Fruit fly (Drosophila melanogaster): ENCODE measurements around the gene CG10654.

Gene CG10654

DNA sequence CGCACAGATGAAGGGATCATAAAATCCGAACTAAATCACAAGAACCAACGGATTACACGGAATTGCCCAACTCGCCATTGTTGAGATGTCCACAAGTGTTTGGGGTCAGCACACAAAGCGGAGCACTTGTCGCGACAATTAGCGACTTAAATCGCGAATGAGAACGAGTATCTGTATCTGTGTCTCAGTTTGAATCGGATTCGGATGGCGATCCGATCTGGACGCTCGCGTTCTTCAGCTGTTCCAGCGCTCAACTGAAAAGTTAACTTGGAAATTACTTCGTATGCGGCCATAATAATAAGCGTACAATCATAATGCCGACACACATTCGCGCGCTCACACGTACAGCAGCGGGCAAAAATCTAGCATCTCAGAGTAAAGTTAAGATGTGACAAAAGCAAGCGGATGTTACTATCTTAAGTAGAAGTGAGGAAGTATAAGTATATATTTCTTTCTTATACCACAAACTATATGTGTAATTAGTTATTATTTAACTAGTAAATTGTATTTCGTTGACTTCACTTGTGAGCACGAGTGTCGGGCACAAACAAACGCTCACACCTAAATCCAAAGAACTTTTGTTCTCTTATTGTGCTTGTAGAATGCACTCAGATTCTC, 17.1 kb downstream of the CG10654 start, which contains the start of gene CG10660 (continued):
- TF ChIP-seq Dif (GFP tag; optimal IDR thresholded peaks at IDR 0.05; ENCODE audit: partially characterized antibody): peak; percentile 3

- peak; percentile 83 to 93 for TF ChIP-seq dl (GFP tag; optimal IDR thresholded peaks at IDR 0.05; ENCODE audit: insufficient read depth in 1 of 2, partially characterized antibody in 2 of 2)
- TF ChIP-seq Dif (GFP tag; optimal IDR thresholded peaks at IDR 0.05; ENCODE audit: partially characterized antibody): peak; percentile 96
- TF ChIP-seq psq (GFP tag; optimal IDR thresholded peaks at IDR 0.05): no peak
- TF ChIP-seq lola (GFP tag; optimal IDR thresholded peaks at IDR 0.05): no peak
- peak; percentile 80 for TF ChIP-seq Vsx2 (GFP tag; optimal IDR thresholded peaks at IDR 0.05; ENCODE audit: partially characterized antibody)
- TF ChIP-seq Hr83 (GFP tag; optimal IDR thresholded peaks at IDR 0.05; ENCODE audit: poor library complexity, severe bottlenecking): peak; percentile 61
- TF ChIP-seq Rel (GFP tag; optimal IDR thresholded peaks at IDR 0.05): peak; percentile 50
- no peak for TF ChIP-seq Rel (tag; optimal IDR thresholded peaks at IDR 0.05)
- peak; percentile 51 for TF ChIP-seq CrebA (GFP tag; optimal IDR thresholded peaks at IDR 0.05; ENCODE audit: borderline replicate concordance)
Observed at dm6 chr3L:12489952-12490351, 17.7 kb downstream of the CG10654 start.

- TF ChIP-seq Hr78 (GFP tag; optimal IDR thresholded peaks at IDR 0.05): no peak
- no peak for TF ChIP-seq foxo (GFP tag; optimal IDR thresholded peaks at IDR 0.05)
- no peak for TF ChIP-seq Myc (optimal IDR thresholded peaks at IDR 0.05)
- TF ChIP-seq Abd-B (GFP tag; optimal IDR thresholded peaks at IDR 0.05): no peak
- TF ChIP-seq ey (GFP tag; optimal IDR thresholded peaks at IDR 0.05): no peak
- TF ChIP-seq dl (GFP tag; optimal IDR thresholded peaks at IDR 0.05; ENCODE audit: insufficient read depth in 1 of 2, partially characterized antibody in 2 of 2): no peak
- TF ChIP-seq dmrt93B (GFP tag; optimal IDR thresholded peaks at IDR 0.05): no peak
- no peak for TF ChIP-seq Hr83 (GFP tag; optimal IDR thresholded peaks at IDR 0.05; ENCODE audit: poor library complexity, severe bottlenecking)
- TF ChIP-seq GATAd (GFP tag; optimal IDR thresholded peaks at IDR 0.05): no peak
Observed at dm6 chr3L:12486175-12486574, 21.5 kb downstream of the CG10654 start.

dm6 chr3L:12484948-12485347, 22.7 kb downstream of the CG10654 start, which contains the start of gene CG10663:
Gene CG10663 (minus strand): TSS chr3L:12485035.
- TF ChIP-seq dl (GFP tag; optimal IDR thresholded peaks at IDR 0.05; ENCODE audit: insufficient read depth in 1 of 2, partially characterized antibody in 2 of 2) (no peak), rgr (GFP tag; optimal IDR thresholded peaks at IDR 0.05) (no peak), Abd-B (GFP tag; optimal IDR thresholded peaks at IDR 0.05) (no peak), GATAd (GFP tag; optimal IDR thresholded peaks at IDR 0.05) (no peak), OdsH (GFP tag; optimal IDR thresholded peaks at IDR 0.05) (no peak), Sp1 (GFP tag; optimal IDR thresholded peaks at IDR 0.05) (no peak), Myc (optimal IDR thresholded peaks at IDR 0.05) (no peak), CrebA (GFP tag; optimal IDR thresholded peaks at IDR 0.05; ENCODE audit: borderline replicate concordance) (no peak), pan (optimal IDR thresholded peaks at IDR 0.05) (no peak), lola (GFP tag; optimal IDR thresholded peaks at IDR 0.05) (no peak), CG9705 (GFP tag; optimal IDR thresholded peaks at IDR 0.05) (no peak), foxo (GFP tag; optimal IDR thresholded peaks at IDR 0.05) (no peak), br (GFP tag; optimal IDR thresholded peaks at IDR 0.05) (no peak)

DNA sequence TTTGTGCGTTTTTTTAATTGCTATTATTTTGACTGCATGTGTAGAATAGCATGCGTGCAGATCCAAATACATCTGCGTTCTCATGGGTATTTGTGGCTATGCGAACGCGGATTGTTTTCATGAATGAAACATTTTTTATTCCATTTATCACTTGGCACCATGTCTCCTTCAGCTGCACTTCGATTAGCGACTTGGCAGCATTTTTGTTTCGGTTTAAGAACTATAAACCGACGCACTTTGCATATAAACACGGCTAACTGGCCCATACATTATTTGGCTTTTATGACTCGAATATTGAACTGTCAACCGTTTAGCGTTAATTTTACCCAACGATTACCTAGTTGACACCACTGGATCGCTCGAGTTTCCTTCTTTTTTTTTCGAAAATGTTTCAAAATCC, 23.2 kb downstream of the CG10654 start:
- TF ChIP-seq tai (GFP tag; optimal IDR thresholded peaks at IDR 0.05) (no peak), Jra (GFP tag; optimal IDR thresholded peaks at IDR 0.05) (no peak), brk (GFP tag; optimal IDR thresholded peaks at IDR 0.05) (no peak), psq (GFP tag; optimal IDR thresholded peaks at IDR 0.05) (no peak), jim (GFP tag; optimal IDR thresholded peaks at IDR 0.05) (no peak), CG32264 (GFP tag; optimal IDR thresholded peaks at IDR 0.05) (no peak), Abd-B (GFP tag; optimal IDR thresholded peaks at IDR 0.05) (no peak), Sp1 (GFP tag; optimal IDR thresholded peaks at IDR 0.05) (no peak), usp (GFP tag; optimal IDR thresholded peaks at IDR 0.05) (no peak), Hr78 (GFP tag; optimal IDR thresholded peaks at IDR 0.05) (no peak), sage (GFP tag; optimal IDR thresholded peaks at IDR 0.05) (no peak), Dif (GFP tag; optimal IDR thresholded peaks at IDR 0.05; ENCODE audit: partially characterized antibody) (no peak), ey (GFP tag; optimal IDR thresholded peaks at IDR 0.05) (no peak), rgr (GFP tag; optimal IDR thresholded peaks at IDR 0.05) (no peak), Hnf4 (GFP tag; optimal IDR thresholded peaks at IDR 0.05) (no peak), CrebA (GFP tag; optimal IDR thresholded peaks at IDR 0.05; ENCODE audit: borderline replicate concordance) (no peak), lola (GFP tag; optimal IDR thresholded peaks at IDR 0.05) (no peak), Myc (optimal IDR thresholded peaks at IDR 0.05) (no peak), N (GFP tag; optimal IDR thresholded peaks at IDR 0.05) (no peak), Dfd (GFP tag; optimal IDR thresholded peaks at IDR 0.05) (no peak)

Data from whole organism, wandering third instar larva.